Worm (Caenorhabditis elegans) whole organism, mixed stage, embryonic: ENCODE results near the gene twk-45.

ENCODE experiments used
- elt-1 ChIP-seq: sonication (generic microtip); optimal IDR thresholded peaks from 2 replicates; lab custom pipeline; 2017; ENCODE audit warnings: missing genetic modification characterization, mild to moderate bottlenecking, missing compliant biosample characterization, antibody characterized with exemption, moderate library complexity, borderline replicate concordance; ENCODE audit not compliant: insufficient read depth
- lsy-2 ChIP-seq: fragments of 150-350 bp; optimal IDR thresholded peaks from 2 replicates; lab custom pipeline; 2014; ENCODE audit warnings: missing biosample characterization, missing genetic modification characterization
- tbx-8 ChIP-seq: fragments of 200-800 bp; sonication (Bioruptor generic); optimal IDR thresholded peaks from 2 replicates; lab custom pipeline; 2018; ENCODE audit warnings: mild to moderate bottlenecking, missing genetic modification characterization, moderate library complexity, missing compliant biosample characterization
- unc-120 ChIP-seq: sonication (generic microtip); optimal IDR thresholded peaks from 2 replicates; lab custom pipeline; 2017; ENCODE audit warnings: missing genetic modification characterization, missing compliant biosample characterization; ENCODE audit not compliant: poor library complexity, severe bottlenecking

DNA sequence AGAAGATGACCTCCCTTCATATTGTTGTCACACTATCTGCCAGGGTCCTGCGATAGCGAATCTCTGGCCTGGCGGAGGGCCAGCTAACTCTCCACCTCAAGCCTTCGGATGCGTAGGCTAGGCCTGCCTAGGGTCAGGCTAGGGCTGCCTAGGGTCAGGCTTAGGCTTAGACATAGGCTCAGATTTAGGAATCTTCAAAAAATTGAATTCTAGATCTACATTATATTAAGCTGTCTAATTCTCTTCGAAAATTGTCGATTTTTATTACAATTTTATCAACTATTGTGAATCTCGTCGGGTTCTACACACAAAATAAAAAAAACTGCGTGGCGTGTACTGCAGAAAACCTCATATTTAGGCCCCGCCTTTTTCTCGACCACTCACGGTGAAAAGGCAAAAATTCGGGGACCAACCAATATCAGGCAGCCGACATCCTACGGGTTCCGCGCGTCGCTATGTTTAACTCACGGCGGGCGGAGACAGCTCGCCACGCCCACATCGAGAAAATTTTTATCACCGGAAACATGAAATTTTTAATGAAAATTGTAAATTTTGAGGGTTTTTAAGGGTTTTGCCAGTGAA is 6.2 kb downstream of the twk-45 start:
- TF ChIP-seq lsy-2 (tag; lab: Kevin White, UChicago), result no peak
- no peak for TF ChIP-seq tbx-8 (GFP tag; lab: Kevin White, UChicago)
- TF ChIP-seq unc-120, result no peak
- TF ChIP-seq elt-1 (tag; lab: Kevin White, UChicago), result no peak
